Fruit fly (Drosophila melanogaster) whole organism, embryonic: ENCODE results near the gene CecA1.
A peak's percentile ranks its signal among the peaks of the same experiment; 100 is the strongest.

ENCODE experiments used
- ATbp ChIP-seq: fragments of 200-800 bp; sonication (Bioruptor generic); optimal IDR thresholded peaks from 2 replicates; lab custom pipeline; 2017; ENCODE audit warnings: missing biosample characterization, mild to moderate bottlenecking, missing genetic modification characterization, missing genetic modification reagents
- Atf-2 ChIP-seq: fragments of 200-800 bp; sonication (Bioruptor generic); optimal IDR thresholded peaks from 2 replicates; lab custom pipeline; 2016; ENCODE audit warnings: missing biosample characterization, missing genetic modification characterization
- Bdp1 ChIP-seq: fragments of 200-800 bp; sonication (Bioruptor generic); optimal IDR thresholded peaks from 3 replicates; lab custom pipeline; 2016; ENCODE audit warnings: missing biosample characterization, missing genetic modification characterization
- Bgb ChIP-seq: fragments of 200-800 bp; sonication (Bioruptor generic); IDR thresholded peaks from 2 replicates; pipeline ENCODE4 v1.3.6; 2022; ENCODE audit warnings: missing biosample characterization, missing genetic modification characterization; ENCODE audit not compliant: partially characterized antibody
- BtbVII ChIP-seq: fragments of 200-800 bp; sonication (Bioruptor generic); optimal IDR thresholded peaks from 3 replicates; lab custom pipeline; 2017; ENCODE audit warnings: missing biosample characterization, mild to moderate bottlenecking, missing genetic modification characterization
- Bteb2 ChIP-seq: fragments of 200-800 bp; sonication (Bioruptor generic); optimal IDR thresholded peaks from 2 replicates; lab custom pipeline; 2016; ENCODE audit warnings: missing biosample characterization, missing genetic modification characterization
- CG13894 ChIP-seq: fragments of 200-800 bp; sonication (Bioruptor generic); optimal IDR thresholded peaks from 3 replicates; lab custom pipeline; 2018; ENCODE audit warnings: missing biosample characterization, mild to moderate bottlenecking, missing genetic modification characterization, moderate library complexity
- CG15514 ChIP-seq: fragments of 200-800 bp; sonication (Bioruptor generic); optimal IDR thresholded peaks from 3 replicates; lab custom pipeline; 2017; ENCODE audit warnings: missing biosample characterization, missing genetic modification characterization, mild to moderate bottlenecking, moderate library complexity, missing genetic modification reagents
- CG1647 ChIP-seq: fragments of 200-800 bp; sonication (Bioruptor generic); optimal IDR thresholded peaks from 3 replicates; lab custom pipeline; 2016; ENCODE audit warnings: missing biosample characterization, missing genetic modification characterization
- CG17328 ChIP-seq: fragments of 200-800 bp; sonication (Bioruptor generic); IDR thresholded peaks from 2 replicates; pipeline ENCODE4 v1.3.6; 2022; ENCODE audit warnings: missing biosample characterization, missing genetic modification characterization
- CG17612 ChIP-seq: fragments of 200-800 bp; sonication (Bioruptor generic); IDR thresholded peaks from 2 replicates; pipeline ENCODE4 v1.3.6; 2022; ENCODE audit warnings: missing biosample characterization, missing genetic modification characterization
- CG18011 ChIP-seq: fragments of 200-800 bp; sonication (Bioruptor generic); optimal IDR thresholded peaks from 2 replicates; lab custom pipeline; 2017; ENCODE audit warnings: missing biosample characterization, missing genetic modification characterization, mild to moderate bottlenecking, moderate library complexity, missing genotype
- CG2120 ChIP-seq: fragments of 200-800 bp; sonication (Bioruptor generic); optimal IDR thresholded peaks from 3 replicates; lab custom pipeline; 2016; ENCODE audit warnings: missing biosample characterization, missing genetic modification characterization
- CG2678 ChIP-seq: fragments of 200-800 bp; sonication (Bioruptor generic); optimal IDR thresholded peaks from 3 replicates; lab custom pipeline; 2019; ENCODE audit warnings: missing biosample characterization, mild to moderate bottlenecking, missing genetic modification characterization, moderate library complexity
- CG30403 ChIP-seq: fragments of 200-800 bp; sonication (Bioruptor generic); optimal IDR thresholded peaks from 3 replicates; lab custom pipeline; 2016; ENCODE audit warnings: missing biosample characterization, missing genetic modification characterization
- CG4328 ChIP-seq: fragments of 200-800 bp; sonication (Bioruptor generic); optimal IDR thresholded peaks from 3 replicates; lab custom pipeline; 2017; ENCODE audit warnings: missing biosample characterization, missing genetic modification reagents, missing genetic modification characterization
- CG4820 ChIP-seq: fragments of 200-800 bp; sonication (Bioruptor generic); optimal IDR thresholded peaks from 3 replicates; lab custom pipeline; 2016; ENCODE audit warnings: missing biosample characterization, missing genetic modification characterization
- CG7372 ChIP-seq: fragments of 200-800 bp; sonication (Bioruptor generic); IDR thresholded peaks from 2 replicates; pipeline ENCODE4 v1.3.6; 2022; ENCODE audit warnings: missing biosample characterization, missing genetic modification characterization
- Camta ChIP-seq: fragments of 200-800 bp; sonication (Bioruptor generic); optimal IDR thresholded peaks from 2 replicates; lab custom pipeline; 2016; ENCODE audit warnings: missing biosample characterization, missing genetic modification characterization
- CoRest ChIP-seq: fragments of 200-800 bp; sonication (Bioruptor generic); optimal IDR thresholded peaks from 3 replicates; lab custom pipeline; 2018; ENCODE audit warnings: missing biosample characterization, mild to moderate bottlenecking, missing genetic modification characterization, moderate library complexity
- Deaf1 ChIP-seq: fragments of 200-800 bp; optimal IDR thresholded peaks from 3 replicates; lab custom pipeline; 2019; ENCODE audit warnings: missing biosample characterization, mild to moderate bottlenecking, missing genetic modification characterization, moderate library complexity
- Drgx ChIP-seq: fragments of 200-800 bp; sonication (Bioruptor generic); IDR thresholded peaks from 2 replicates; pipeline ENCODE4 v1.3.6; 2022; ENCODE audit warnings: missing biosample characterization, missing genetic modification characterization
- H15 ChIP-seq: fragments of 200-800 bp; sonication (Bioruptor generic); IDR thresholded peaks from 3 replicates; pipeline ENCODE4 v1.3.6; 2022; ENCODE audit warnings: missing biosample characterization, missing genetic modification characterization
- Hmr ChIP-seq: fragments of 200-800 bp; sonication (Bioruptor generic); optimal IDR thresholded peaks from 3 replicates; lab custom pipeline; 2017; ENCODE audit warnings: mild to moderate bottlenecking, missing biosample characterization, missing genetic modification reagents, missing genetic modification characterization
- Mes4 ChIP-seq: fragments of 200-800 bp; sonication (Bioruptor generic); optimal IDR thresholded peaks from 2 replicates; lab custom pipeline; 2016; ENCODE audit warnings: missing biosample characterization, missing genetic modification characterization
- Opbp ChIP-seq: fragments of 200-800 bp; sonication (Bioruptor generic); IDR thresholded peaks from 3 replicates; pipeline ENCODE4 v1.3.6; 2022; ENCODE audit warnings: missing biosample characterization, missing genetic modification characterization; ENCODE audit not compliant: partially characterized antibody
- Ravus ChIP-seq: fragments of 200-800 bp; sonication (Bioruptor generic); IDR thresholded peaks from 2 replicates; pipeline ENCODE4 v1.3.6; 2022; ENCODE audit warnings: missing biosample characterization, missing genetic modification characterization
- Rx ChIP-seq: fragments of 200-800 bp; sonication (Bioruptor generic); IDR thresholded peaks from 2 replicates; pipeline ENCODE4 v1.3.6; 2022; ENCODE audit warnings: missing biosample characterization, missing genetic modification characterization
- Ssrp ChIP-seq: fragments of 200-800 bp; sonication (Bioruptor generic); optimal IDR thresholded peaks from 2 replicates; lab custom pipeline; 2018; ENCODE audit warnings: missing biosample characterization, mild to moderate bottlenecking, missing genetic modification characterization, moderate library complexity
- YL-1 ChIP-seq: fragments of 200-800 bp; sonication (Bioruptor generic); optimal IDR thresholded peaks from 3 replicates; lab custom pipeline; 2017; ENCODE audit warnings: missing biosample characterization, mild to moderate bottlenecking, missing genetic modification characterization
- ac ChIP-seq: fragments of 200-800 bp; sonication (Bioruptor generic); optimal IDR thresholded peaks from 3 replicates; lab custom pipeline; 2017; ENCODE audit warnings: missing biosample characterization, mild to moderate bottlenecking, missing genetic modification characterization
- al ChIP-seq: fragments of 200-800 bp; sonication (Bioruptor generic); IDR thresholded peaks from 2 replicates; pipeline ENCODE4 v1.3.6; 2022; ENCODE audit warnings: missing biosample characterization, missing genetic modification characterization
- br ChIP-seq: fragments of >200 bp; optimal IDR thresholded peaks from 2 replicates; lab custom pipeline; 2017
- chm ChIP-seq: fragments of 200-800 bp; sonication (Bioruptor generic); IDR thresholded peaks from 2 replicates; pipeline ENCODE4 v1.3.6; 2022; ENCODE audit warnings: missing biosample characterization, missing genetic modification characterization
- dimm ChIP-seq: fragments of 200-800 bp; sonication (Bioruptor generic); IDR thresholded peaks from 2 replicates; pipeline ENCODE4 v1.3.6; 2022; ENCODE audit warnings: missing biosample characterization, missing genetic modification characterization
- eve ChIP-seq, 2 experiments: fragments of >200 bp; optimal IDR thresholded peaks; 2 replicates each; lab custom pipeline; 2017; ENCODE audit warnings: missing biosample characterization in 2 of 2, missing genetic modification characterization in 2 of 2
- fru ChIP-seq: fragments of >200 bp; optimal IDR thresholded peaks from 2 replicates; lab custom pipeline; 2017
- ftz-f1 ChIP-seq: fragments of 200-800 bp; sonication (Bioruptor generic); optimal IDR thresholded peaks from 2 replicates; lab custom pipeline; 2016; ENCODE audit warnings: missing biosample characterization, missing genetic modification characterization
- jumu ChIP-seq: fragments of 200-800 bp; sonication (Bioruptor generic); optimal IDR thresholded peaks from 3 replicates; lab custom pipeline; 2016; ENCODE audit warnings: missing biosample characterization, missing genetic modification characterization
- mam ChIP-seq: fragments of 200-800 bp; sonication (Bioruptor generic); optimal IDR thresholded peaks from 3 replicates; lab custom pipeline; 2016; ENCODE audit warnings: missing biosample characterization, missing genetic modification characterization
- nmo ChIP-seq: fragments of 200-800 bp; sonication (Bioruptor generic); optimal IDR thresholded peaks from 2 replicates; lab custom pipeline; 2018; ENCODE audit warnings: missing biosample characterization, mild to moderate bottlenecking, missing genetic modification characterization, moderate library complexity
- odd ChIP-seq: fragments of 200-800 bp; sonication (Bioruptor generic); optimal IDR thresholded peaks from 2 replicates; lab custom pipeline; 2017; ENCODE audit warnings: missing biosample characterization, mild to moderate bottlenecking, missing genetic modification characterization
- org-1 ChIP-seq: fragments of 200-800 bp; sonication (Bioruptor generic); optimal IDR thresholded peaks from 2 replicates; lab custom pipeline; 2017; ENCODE audit warnings: missing biosample characterization, missing genetic modification characterization
- p53 ChIP-seq: fragments of 200-800 bp; sonication (Bioruptor generic); optimal IDR thresholded peaks from 2 replicates; lab custom pipeline; 2016; ENCODE audit warnings: missing biosample characterization, missing genetic modification characterization
- pb ChIP-seq: fragments of 200-800 bp; sonication (Bioruptor generic); optimal IDR thresholded peaks from 3 replicates; lab custom pipeline; 2016; ENCODE audit warnings: missing biosample characterization, missing genetic modification characterization
- peb ChIP-seq: fragments of 200-800 bp; sonication (Bioruptor generic); IDR thresholded peaks from 2 replicates; pipeline ENCODE4 v1.3.6; 2022; ENCODE audit warnings: missing biosample characterization, missing genetic modification characterization
- pnt ChIP-seq: fragments of 200-800 bp; sonication (Bioruptor generic); optimal IDR thresholded peaks from 3 replicates; lab custom pipeline; 2016; ENCODE audit warnings: missing biosample characterization, missing genetic modification characterization
- pum ChIP-seq: fragments of 200-800 bp; sonication (Bioruptor generic); optimal IDR thresholded peaks from 2 replicates; lab custom pipeline; 2016; ENCODE audit warnings: missing biosample characterization, missing genetic modification characterization
- run ChIP-seq: fragments of 200-800 bp; sonication (Bioruptor generic); optimal IDR thresholded peaks from 3 replicates; lab custom pipeline; 2018; ENCODE audit warnings: missing biosample characterization, mild to moderate bottlenecking, missing genetic modification characterization
- sc ChIP-seq, 3 experiments: fragments of >200 bp in 2 of 3; fragments of 200-800 bp in 1 of 3; sonication (Bioruptor generic) in 1 of 3; optimal IDR thresholded peaks; 2 replicates in 2 of 3; 3 replicates in 1 of 3; lab custom pipeline; 2017; ENCODE audit warnings: mild to moderate bottlenecking in 1 of 3, missing biosample characterization in 1 of 3, missing genetic modification characterization in 1 of 3, missing genetic modification reagents in 1 of 3
- sd ChIP-seq: fragments of 200-800 bp; sonication (Bioruptor generic); optimal IDR thresholded peaks from 3 replicates; lab custom pipeline; 2018; ENCODE audit warnings: missing biosample characterization, mild to moderate bottlenecking, missing genetic modification characterization, moderate library complexity
- sr ChIP-seq: fragments of 200-800 bp; sonication (Bioruptor generic); IDR thresholded peaks from 3 replicates; pipeline ENCODE4 v1.3.6; 2022; ENCODE audit warnings: missing biosample characterization, missing genetic modification characterization
- tx ChIP-seq: fragments of 200-800 bp; sonication (Bioruptor generic); optimal IDR thresholded peaks from 2 replicates; lab custom pipeline; 2016; ENCODE audit warnings: missing biosample characterization, missing genetic modification characterization

Gene CecA1

dm6 chr3R:30222236-30222635, 11.6 kb downstream of the CecA1 start (continued):
- peak in 1 of 2 experiments; percentile 6 for TF ChIP-seq eve (GFP tag; optimal IDR thresholded peaks at IDR 0.05; lab: Kevin White, UChicago)
- no peak for TF ChIP-seq jumu
- TF ChIP-seq ATbp (GFP tag; lab: Kevin White, UChicago): no peak
- TF ChIP-seq dimm (GFP tag; lab: Robert Waterston, UW): no peak
- no peak for TF ChIP-seq YL-1 (GFP tag; lab: Kevin White, UChicago)
- TF ChIP-seq H15: 0 out of 3 replicates have a peak, but pooled peaks have one; percentile 14
- no peak for TF ChIP-seq ac (GFP tag; lab: Kevin White, UChicago)
- TF ChIP-seq sr: no peak
- TF ChIP-seq Drgx (GFP tag; lab: Robert Waterston, UW): no peak
- no peak for TF ChIP-seq BtbVII (GFP tag; lab: Kevin White, UChicago)
- TF ChIP-seq chm (GFP tag; lab: Robert Waterston, UW): no peak
- TF ChIP-seq pnt (GFP tag; lab: Kevin White, UChicago): no peak
- peak; percentile 1 for TF ChIP-seq CG2120 (GFP tag; lab: Kevin White, UChicago)
- no peak for TF ChIP-seq sc (optimal IDR thresholded peaks at IDR 0.05; lab: Kevin White, UChicago)
- TF ChIP-seq sc (GFP tag; optimal IDR thresholded peaks at IDR 0.05; lab: Kevin White, UChicago): no peak
- peak; percentile 12 for TF ChIP-seq nmo
- no peak for TF ChIP-seq odd (GFP tag; lab: Kevin White, UChicago)
- no peak for TF ChIP-seq CG1647
- no peak for TF ChIP-seq Mes4 (GFP tag; lab: Kevin White, UChicago)
- peak; percentile 52; the same call in 1 of the 2 replicates for TF ChIP-seq CG17328 (GFP tag; lab: Robert Waterston, UW)
- TF ChIP-seq CG13894 (tag; lab: Kevin White, UChicago): no peak
- no peak for TF ChIP-seq tx (GFP tag; lab: Kevin White, UChicago)
- TF ChIP-seq Bteb2 (GFP tag; lab: Kevin White, UChicago): no peak
- no peak for TF ChIP-seq pb (GFP tag; lab: Kevin White, UChicago)
- no peak for TF ChIP-seq CoRest
- no peak for TF ChIP-seq run (tag; lab: Kevin White, UChicago)
- TF ChIP-seq pum (GFP tag; lab: Kevin White, UChicago): no peak
- no peak for TF ChIP-seq Atf-2
- no peak for TF ChIP-seq sd
- TF ChIP-seq Ravus: no peak
- TF ChIP-seq ftz-f1: no peak
- no peak for TF ChIP-seq CG18011
- no peak for TF ChIP-seq CG7372
- no peak for TF ChIP-seq Deaf1 (tag; lab: Kevin White, UChicago)
- TF ChIP-seq fru (lab: Kevin White, UChicago): no peak
- no peak for TF ChIP-seq Bgb
- no peak for TF ChIP-seq Opbp (GFP tag; lab: Robert Waterston, UW)
- no peak for TF ChIP-seq org-1 (GFP tag; lab: Kevin White, UChicago)
- no peak for TF ChIP-seq Hmr (GFP tag; lab: Kevin White, UChicago)
- TF ChIP-seq CG2678: peak; percentile 27
- no peak for TF ChIP-seq Bdp1 (GFP tag; lab: Kevin White, UChicago)
- no peak for TF ChIP-seq CG4820
- no peak for TF ChIP-seq CG15514
- no peak for TF ChIP-seq al
- no peak for TF ChIP-seq br (lab: Kevin White, UChicago)
- no peak for TF ChIP-seq p53
- TF ChIP-seq CG30403 (GFP tag; lab: Kevin White, UChicago): no peak
- TF ChIP-seq CG17612 (GFP tag; lab: Robert Waterston, UW): no peak
- TF ChIP-seq Camta: no peak
- peak; percentile 18 for TF ChIP-seq Ssrp (tag; lab: Kevin White, UChicago)
- no peak for TF ChIP-seq Rx (GFP tag; lab: Robert Waterston, UW)
- no peak for TF ChIP-seq mam (GFP tag; lab: Kevin White, UChicago)
- TF ChIP-seq peb (GFP tag; lab: Robert Waterston, UW): no peak
- TF ChIP-seq CG4328 (GFP tag; lab: Kevin White, UChicago): no peak
